Fruit fly (Drosophila melanogaster): Measurements from ENCODE around the gene CG10375.
A peak's percentile ranks its signal among the peaks of the same experiment; 100 is the strongest.

The CG10375 gene

DNA sequence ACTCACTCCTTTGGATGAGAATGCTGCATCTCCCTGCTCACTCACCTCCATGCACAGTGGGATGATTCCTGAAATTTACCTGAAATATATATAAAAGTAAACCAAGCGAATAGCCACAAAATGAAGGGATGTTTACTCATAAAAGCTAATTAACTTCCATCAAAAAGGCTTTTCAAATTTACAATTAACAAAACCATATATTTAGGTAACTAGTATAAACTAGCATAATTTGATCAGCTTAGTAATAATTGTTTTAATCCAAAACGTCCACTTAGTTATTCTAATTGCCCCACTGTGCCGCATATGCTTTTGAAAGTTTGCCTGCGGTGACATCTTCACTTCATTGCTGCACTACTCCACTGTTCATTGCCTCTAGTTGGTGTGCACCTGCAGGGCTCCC is 16.4 kb downstream of the CG10375 start (continued):
- TF ChIP-seq Jarid2 (GFP tag; optimal IDR thresholded peaks at IDR 0.05): peak; percentile 34
- TF ChIP-seq Antp (GFP tag; optimal IDR thresholded peaks at IDR 0.05): peak; percentile 37
- TF ChIP-seq CG9727 (GFP tag; optimal IDR thresholded peaks at IDR 0.05): peak; percentile 77
- peak; percentile 85 for TF ChIP-seq CG15601 (tag; optimal IDR thresholded peaks at IDR 0.05)
- TF ChIP-seq CG6683 (GFP tag; optimal IDR thresholded peaks at IDR 0.05): peak; percentile 26
- peak; percentile 6 to 80 for TF ChIP-seq Hr51 (GFP tag; optimal IDR thresholded peaks at IDR 0.05)
- peak in 1 of 2 experiments; percentile 54 for TF ChIP-seq Eip74EF (GFP tag; optimal IDR thresholded peaks at IDR 0.05)
- TF ChIP-seq CG7786 (GFP tag; optimal IDR thresholded peaks at IDR 0.05): peak; percentile 48
- TF ChIP-seq CG14667 (GFP tag; IDR thresholded peaks at IDR 0.05): peak; percentile 19; the same call in 1 of the 2 replicates
- TF ChIP-seq CG15011 (GFP tag; optimal IDR thresholded peaks at IDR 0.05): peak; percentile 51
- peak; percentile 55 for TF ChIP-seq gcm2 (GFP tag; optimal IDR thresholded peaks at IDR 0.05)
- TF ChIP-seq Camta (GFP tag; optimal IDR thresholded peaks at IDR 0.05): peak; percentile 59
- peak; percentile 85 for TF ChIP-seq CG8388 (GFP tag; optimal IDR thresholded peaks at IDR 0.05)
- 0 out of 3 replicates have a peak, but pooled peaks have one; percentile 30 for TF ChIP-seq Optix (GFP tag; IDR thresholded peaks at IDR 0.05)
- 0 out of 2 replicates have a peak, but pooled peaks have one; percentile 5 for TF ChIP-seq Doc2 (GFP tag; IDR thresholded peaks at IDR 0.05)
- peak; percentile 71; the same call in 1 of the 2 replicates for TF ChIP-seq chm (GFP tag; IDR thresholded peaks at IDR 0.05)
- TF ChIP-seq sisA (GFP tag; IDR thresholded peaks at IDR 0.05): peak; percentile 79
- TF ChIP-seq Bgb (GFP tag; IDR thresholded peaks at IDR 0.05; ENCODE audit: partially characterized antibody): no peak
- TF ChIP-seq NC2β (GFP tag; optimal IDR thresholded peaks at IDR 0.05): peak; percentile 66
- peak; percentile 50; the same call in 1 of the 2 replicates for TF ChIP-seq CG32767 (GFP tag; IDR thresholded peaks at IDR 0.05)
- TF ChIP-seq Hr3 (GFP tag; optimal IDR thresholded peaks at IDR 0.05): peak; percentile 68
- peak; percentile 75 for TF ChIP-seq grau (tag; optimal IDR thresholded peaks at IDR 0.05)
- TF ChIP-seq CG12299 (tag; optimal IDR thresholded peaks at IDR 0.05): peak; percentile 11
- peak; percentile 67 for TF ChIP-seq CG1233 (GFP tag; optimal IDR thresholded peaks at IDR 0.05)
- TF ChIP-seq Meics (GFP tag; optimal IDR thresholded peaks at IDR 0.05): peak; percentile 16
- peak; percentile 82 for TF ChIP-seq CG11504 (tag; optimal IDR thresholded peaks at IDR 0.05)
- TF ChIP-seq CG4730 (GFP tag; IDR thresholded peaks at IDR 0.05): peak; percentile 47; the same call in 1 of the 2 replicates
- TF ChIP-seq dpn (GFP tag; optimal IDR thresholded peaks at IDR 0.05): peak; percentile 53 to 63
- TF ChIP-seq CG8765 (GFP tag; IDR thresholded peaks at IDR 0.05): peak; percentile 12; the same call in 1 of the 2 replicates
- TF ChIP-seq toy (GFP tag; IDR thresholded peaks at IDR 0.05): 0 out of 2 replicates have a peak, but pooled peaks have one; percentile 24
- no peak for TF ChIP-seq h (optimal IDR thresholded peaks at IDR 0.05)
- TF ChIP-seq zfh2 (GFP tag; optimal IDR thresholded peaks at IDR 0.05): no peak
- TF ChIP-seq so (GFP tag; IDR thresholded peaks at IDR 0.05): peak; percentile 73; the same call in 1 of the 3 replicates
- peak; percentile 14 for TF ChIP-seq disco-r (GFP tag; optimal IDR thresholded peaks at IDR 0.05)
- no peak for TF ChIP-seq sc (optimal IDR thresholded peaks at IDR 0.05)
- TF ChIP-seq sc (GFP tag; optimal IDR thresholded peaks at IDR 0.05): peak; percentile 81
- no peak for TF ChIP-seq CrebB (tag; optimal IDR thresholded peaks at IDR 0.05)
- peak; percentile 50 for TF ChIP-seq slp2 (GFP tag; optimal IDR thresholded peaks at IDR 0.05)
- no peak for TF ChIP-seq HmgZ (tag; optimal IDR thresholded peaks at IDR 0.05)
- peak; percentile 9 to 70 for TF ChIP-seq Pdp1 (GFP tag; optimal IDR thresholded peaks at IDR 0.05)
- TF ChIP-seq CG14710 (tag; optimal IDR thresholded peaks at IDR 0.05): peak; percentile 90
- TF ChIP-seq Rfx (GFP tag; IDR thresholded peaks at IDR 0.05): no peak
- TF ChIP-seq Ssrp (tag; optimal IDR thresholded peaks at IDR 0.05): peak; percentile 89
- TF ChIP-seq cg (GFP tag; optimal IDR thresholded peaks at IDR 0.05): no peak
- peak; percentile 3; the same call in 1 of the 2 replicates for TF ChIP-seq CG1024 (GFP tag; IDR thresholded peaks at IDR 0.05)
- TF ChIP-seq slou (GFP tag; optimal IDR thresholded peaks at IDR 0.05): no peak
- peak; percentile 31; the same call in 1 of the 3 replicates for TF ChIP-seq CG14050 (GFP tag; IDR thresholded peaks at IDR 0.05)
- TF ChIP-seq hth (optimal IDR thresholded peaks at IDR 0.05): no peak
- TF ChIP-seq bowl (GFP tag; IDR thresholded peaks at IDR 0.05): no peak
- peak; percentile 3 for TF ChIP-seq CG13123 (GFP tag; optimal IDR thresholded peaks at IDR 0.05)
- 0 out of 3 replicates have a peak, but pooled peaks have one; percentile 20 for TF ChIP-seq knrl (GFP tag; IDR thresholded peaks at IDR 0.05; ENCODE audit: partially characterized antibody)

Measured in whole organism, embryonic.